Fruit fly (Drosophila melanogaster): Measurements from ENCODE around the gene sky.

DNA sequence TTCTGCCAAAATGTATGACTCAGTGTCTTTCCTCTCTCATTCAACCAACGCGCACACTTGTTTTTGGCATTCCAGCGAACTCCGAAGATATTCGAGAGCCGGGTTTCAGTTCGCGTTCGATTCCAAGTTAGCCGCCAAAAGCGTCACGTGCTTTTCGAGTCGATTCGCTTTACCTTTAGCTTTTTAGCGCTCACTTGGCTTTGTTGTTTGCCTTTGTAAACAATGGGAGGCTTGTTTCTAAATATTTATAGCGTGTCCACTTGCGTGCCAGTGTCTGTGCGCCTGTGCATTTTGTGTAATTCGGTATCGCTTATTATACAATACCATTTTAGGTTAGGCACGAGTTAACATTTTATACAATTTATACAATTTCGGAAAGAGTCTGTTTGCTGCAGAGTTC, 7.4 kb downstream of the sky start:
- TF ChIP-seq Pif1B (GFP tag; optimal IDR thresholded peaks at IDR 0.05) (no peak), CG32121 (GFP tag; IDR thresholded peaks at IDR 0.05) (no peak), EcR (GFP tag; optimal IDR thresholded peaks at IDR 0.05) (no peak), CG13204 (GFP tag; optimal IDR thresholded peaks at IDR 0.05) (no peak), CG17806 (tag; optimal IDR thresholded peaks at IDR 0.05) (no peak), D1 (tag; optimal IDR thresholded peaks at IDR 0.05) (no peak), fd96Ca (GFP tag; IDR thresholded peaks at IDR 0.05) (no peak), gl (tag; optimal IDR thresholded peaks at IDR 0.05) (no peak), Snoo (tag; optimal IDR thresholded peaks at IDR 0.05) (no peak), CG34367 (tag; optimal IDR thresholded peaks at IDR 0.05) (no peak), CG12605 (GFP tag; IDR thresholded peaks at IDR 0.05) (no peak), CG9948 (tag; optimal IDR thresholded peaks at IDR 0.05) (no peak), CG4496 (GFP tag; IDR thresholded peaks at IDR 0.05) (no peak)

Measured in whole organism, pupa.